Fruit fly (Drosophila melanogaster) S2 (cell line): ENCODE results near the gene IKKepsilon.

Experiments used
- CG8478 ChIP-seq: fragments of >200 bp; optimal IDR thresholded peaks from 2 replicates; lab custom pipeline; 2018
- CTCF ChIP-seq, 2 experiments: fragments of >200 bp; optimal IDR thresholded peaks; 2 replicates each; lab custom pipeline; 2018

dm6 chr2L:20671212-20671611 is 4.6 kb upstream of the IKKepsilon start:
- TF ChIP-seq CTCF (optimal IDR thresholded peaks at IDR 0.05; lab: Kevin White, UChicago) = no peak
- no peak for TF ChIP-seq CG8478
